Worm (Caenorhabditis elegans) whole organism, L4/young adult: ENCODE measurements around the gene H20J04.4.

Experiments used
- W03F9.2 ChIP-seq: fragments of 150-350 bp; optimal IDR thresholded peaks from 2 replicates; lab custom pipeline; 2014; ENCODE audit warnings: missing biosample characterization, missing genetic modification characterization
- dao-5 ChIP-seq: sonication (generic microtip); optimal IDR thresholded peaks from 2 replicates; lab custom pipeline; 2016; ENCODE audit warnings: missing genotype, missing genetic modification characterization, moderate library complexity, missing compliant biosample characterization
- him-1 ChIP-seq: sonication (generic microtip); optimal IDR thresholded peaks from 2 replicates; lab custom pipeline; 2016; ENCODE audit warnings: missing genotype, missing genetic modification reagents, missing genetic modification characterization, missing compliant biosample characterization

DNA sequence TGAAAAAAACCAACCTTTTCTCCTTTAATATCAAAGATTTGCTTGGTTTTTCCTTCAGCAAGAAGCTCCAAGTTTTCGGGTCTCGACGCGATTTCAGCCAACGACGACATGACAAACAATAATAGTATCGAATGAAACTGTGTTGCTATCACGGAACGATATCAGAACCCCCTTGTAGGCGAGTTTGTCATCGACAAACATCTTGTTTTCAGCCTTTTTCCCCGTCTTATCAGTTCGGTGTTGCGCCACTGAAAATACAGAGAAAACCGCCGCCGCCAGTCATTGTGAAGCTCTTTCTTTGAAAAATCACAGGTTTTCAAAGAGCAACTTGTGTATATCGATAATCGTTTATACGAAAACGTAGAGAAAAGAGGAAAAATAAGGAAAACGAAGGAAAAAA, 43.6 kb downstream of the H20J04.4 start, which contains the start of gene paic-1:
- no peak for TF ChIP-seq dao-5 (tag; lab: Kevin White, UChicago)
- TF ChIP-seq him-1 (tag; lab: Kevin White, UChicago), result no peak
- TF ChIP-seq W03F9.2 (tag; lab: Kevin White, UChicago), result no peak
